Fruit fly (Drosophila melanogaster): ENCODE measurements around the gene AANATL2.

AANATL2 gene

dm6 chr2L:6210818-6211217 is 44.8 kb upstream of the AANATL2 start (continued):
- TF ChIP-seq pzg (GFP tag; optimal IDR thresholded peaks at IDR 0.05) (no peak), CG4854 (GFP tag; optimal IDR thresholded peaks at IDR 0.05) (no peak), CG1024 (GFP tag; IDR thresholded peaks at IDR 0.05) (no peak), CG17612 (GFP tag; IDR thresholded peaks at IDR 0.05) (no peak), CG11398 (GFP tag; optimal IDR thresholded peaks at IDR 0.05) (no peak), CG2875 (GFP tag; optimal IDR thresholded peaks at IDR 0.05) (no peak), CG8924 (tag; optimal IDR thresholded peaks at IDR 0.05) (no peak), Deaf1 (tag; optimal IDR thresholded peaks at IDR 0.05) (no peak), stwl (tag; optimal IDR thresholded peaks at IDR 0.05) (no peak), HHEX (GFP tag; optimal IDR thresholded peaks at IDR 0.05) (no peak), CG11723 (GFP tag; optimal IDR thresholded peaks at IDR 0.05) (no peak), Hr51 (GFP tag; optimal IDR thresholded peaks at IDR 0.05) (no peak), Dip3 (GFP tag; optimal IDR thresholded peaks at IDR 0.05) (no peak), CG18011 (GFP tag; optimal IDR thresholded peaks at IDR 0.05) (no peak), CG17361 (GFP tag; IDR thresholded peaks at IDR 0.05) (peak; percentile 32; the same call in 1 of the 3 replicates), pita (GFP tag; optimal IDR thresholded peaks at IDR 0.05) (no peak), sens (GFP tag) (peak; percentile 86), sna (GFP tag; IDR thresholded peaks at IDR 0.05; ENCODE audit: partially characterized antibody) (no peak), CG15073 (GFP tag; optimal IDR thresholded peaks at IDR 0.05) (no peak), CG31365 (tag; optimal IDR thresholded peaks at IDR 0.05) (no peak), CG12391 (tag; optimal IDR thresholded peaks at IDR 0.05) (peak; percentile 33), lola (GFP tag; optimal IDR thresholded peaks at IDR 0.05) (peak in 1 of 3 experiments; percentile 42), rib (GFP tag; IDR thresholded peaks at IDR 0.05) (no peak), CG10267 (tag; optimal IDR thresholded peaks at IDR 0.05) (no peak), Usf (GFP tag; optimal IDR thresholded peaks at IDR 0.05) (no peak), lab (GFP tag; optimal IDR thresholded peaks at IDR 0.05) (no peak), zf30C (GFP tag; optimal IDR thresholded peaks at IDR 0.05) (peak; percentile 38), Oaz (GFP tag; IDR thresholded peaks at IDR 0.05) (no peak), CG11696 (GFP tag; IDR thresholded peaks at IDR 0.05) (no peak), CG10979 (tag; optimal IDR thresholded peaks at IDR 0.05) (peak; percentile 39), gem (tag; optimal IDR thresholded peaks at IDR 0.05) (peak; percentile 58), Atf-2 (GFP tag; optimal IDR thresholded peaks at IDR 0.05) (no peak), exex (tag; optimal IDR thresholded peaks at IDR 0.05) (no peak), Antp (GFP tag; optimal IDR thresholded peaks at IDR 0.05) (no peak), CG14710 (tag; optimal IDR thresholded peaks at IDR 0.05) (peak; percentile 32), D (optimal IDR thresholded peaks at IDR 0.05) (no peak), D (GFP tag; optimal IDR thresholded peaks at IDR 0.05) (peak; percentile 16), CG1792 (GFP tag; optimal IDR thresholded peaks at IDR 0.05) (no peak), Six4 (GFP tag; optimal IDR thresholded peaks at IDR 0.05) (no peak), onecut (GFP tag; IDR thresholded peaks at IDR 0.05) (no peak), ftz-f1 (GFP tag; optimal IDR thresholded peaks at IDR 0.05) (no peak), cwo (GFP tag; optimal IDR thresholded peaks at IDR 0.05) (no peak), fru (optimal IDR thresholded peaks at IDR 0.05) (no peak), bbx (GFP tag; IDR thresholded peaks at IDR 0.05; ENCODE audit: partially characterized antibody) (no peak), CG17359 (tag; optimal IDR thresholded peaks at IDR 0.05) (no peak), al (GFP tag; IDR thresholded peaks at IDR 0.05) (no peak), bigmax (GFP tag; optimal IDR thresholded peaks at IDR 0.05) (no peak), Rx (GFP tag; IDR thresholded peaks at IDR 0.05) (no peak), Ada2b (GFP tag; IDR thresholded peaks at IDR 0.05) (no peak), CG13775 (GFP tag; optimal IDR thresholded peaks at IDR 0.05) (no peak), slp2 (GFP tag; optimal IDR thresholded peaks at IDR 0.05) (no peak), Spps (tag; optimal IDR thresholded peaks at IDR 0.05) (no peak)

Measured in whole organism, embryonic.